Worm (Caenorhabditis elegans) whole organism, midembryonic: ENCODE results near the gene clec-195.
A peak's percentile ranks its signal among the peaks of the same experiment; 100 is the strongest.
"Not testable (repeated sequence)": the region's sequence is repeated elsewhere in the genome, so short reads cannot be mapped to it uniquely, and the experiment has no call there.

Experiments
- T22C8.4 ChIP-seq: fragments of 200-800 bp; sonication (Bioruptor generic); IDR thresholded peaks from 2 replicates; pipeline ENCODE4 v1.3.6; 2022; ENCODE audit warnings: missing genetic modification characterization, missing compliant biosample characterization
- cog-1 ChIP-seq: sonication (generic microtip); optimal IDR thresholded peaks from 2 replicates; lab custom pipeline; 2016; ENCODE audit warnings: missing genetic modification characterization, missing compliant biosample characterization
- flt-1 ChIP-seq: fragments of 200-800 bp; sonication (Bioruptor generic); IDR thresholded peaks from 2 replicates; pipeline ENCODE4 v1.3.6; 2022; ENCODE audit warnings: missing genetic modification characterization, missing compliant biosample characterization
- klf-2 ChIP-seq: fragments of 200-800 bp; sonication (Bioruptor generic); conservative IDR thresholded peaks from 2 replicates; pipeline ENCODE4 v1.3.6; 2022; ENCODE audit warnings: missing genetic modification reagents, missing genetic modification characterization, missing compliant biosample characterization
- med-1 ChIP-seq: sonication (generic microtip); optimal IDR thresholded peaks from 2 replicates; lab custom pipeline; 2017; ENCODE audit warnings: missing genetic modification characterization, mild to moderate bottlenecking, missing compliant biosample characterization, antibody characterized with exemption, missing genetic modification reagents; ENCODE audit not compliant: insufficient read depth
- ref-1 ChIP-seq: fragments of 200-800 bp; sonication (Bioruptor generic); conservative IDR thresholded peaks from 2 replicates; pipeline ENCODE4 v1.3.6; 2022; ENCODE audit warnings: missing genetic modification reagents, missing genetic modification characterization, missing compliant biosample characterization
- tab-1 ChIP-seq: fragments of 200-800 bp; sonication (Bioruptor generic); IDR thresholded peaks from 2 replicates; pipeline ENCODE4 v1.3.6; 2022; ENCODE audit warnings: missing genetic modification characterization, missing compliant biosample characterization
- ztf-23 ChIP-seq: fragments of 200-800 bp; sonication (Bioruptor generic); IDR thresholded peaks from 2 replicates; pipeline ENCODE4 v1.3.6; 2022; ENCODE audit warnings: missing genetic modification reagents, missing genetic modification characterization, missing compliant biosample characterization
- ztf-29 ChIP-seq: fragments of 200-800 bp; sonication (Bioruptor generic); IDR thresholded peaks from 2 replicates; pipeline ENCODE4 v1.3.6; 2022; ENCODE audit warnings: missing genetic modification reagents, missing genetic modification characterization, missing compliant biosample characterization

clec-195 gene

ce11 chrIV:17045691-17046090 is at the start of gene clec-195:
Gene clec-195, minus strand, starts transcription at chrIV:17045791.
- TF ChIP-seq klf-2 (GFP tag; lab: Robert Waterston, UW) (no peak), T22C8.4 (GFP tag; lab: Robert Waterston, UW) (no peak)

- TF ChIP-seq tab-1 (GFP tag; lab: Robert Waterston, UW) (no peak), med-1 (GFP tag; lab: Kevin White, UChicago) (no peak), cog-1 (no peak), ztf-29 (no peak), ztf-23 (GFP tag; lab: Robert Waterston, UW) (no peak), klf-2 (GFP tag; lab: Robert Waterston, UW) (no peak), ref-1 (GFP tag; lab: Robert Waterston, UW) (no peak), flt-1 (no peak), T22C8.4 (GFP tag; lab: Robert Waterston, UW) (no peak)
Observed at ce11 chrIV:17093701-17094100, 48.1 kb upstream of the clec-195 start, which contains the start of gene Y116A8C.29. Gene Y116A8C.29, plus strand, starts transcription at chrIV:17094028.

ce11 chrIV:17088849-17089248 is 43.3 kb upstream of the clec-195 start, which contains the start of gene Y116A8C.43:
Gene Y116A8C.43, plus strand, starts transcription at chrIV:17088851.
- TF ChIP-seq flt-1 (no peak), med-1 (GFP tag; lab: Kevin White, UChicago) (no peak), tab-1 (GFP tag; lab: Robert Waterston, UW) (no peak), ztf-29 (no peak), T22C8.4 (GFP tag; lab: Robert Waterston, UW) (no peak), klf-2 (GFP tag; lab: Robert Waterston, UW) (no peak), ztf-23 (GFP tag; lab: Robert Waterston, UW) (no peak), cog-1 (no peak), ref-1 (GFP tag; lab: Robert Waterston, UW) (no peak)

- no peak; the same call in 1 of the 2 replicates for TF ChIP-seq ref-1 (GFP tag; lab: Robert Waterston, UW)
- peak; percentile 70; the same call in 1 of the 2 replicates for TF ChIP-seq T22C8.4 (GFP tag; lab: Robert Waterston, UW)
- peak; percentile 70 for TF ChIP-seq ztf-29
- TF ChIP-seq flt-1: peak; percentile 89
- TF ChIP-seq ztf-23 (GFP tag; lab: Robert Waterston, UW): peak; percentile 94
- peak; percentile 81 for TF ChIP-seq klf-2 (GFP tag; lab: Robert Waterston, UW)
- TF ChIP-seq cog-1: peak; percentile 97
- TF ChIP-seq tab-1 (GFP tag; lab: Robert Waterston, UW): peak; percentile 77
- no peak for TF ChIP-seq med-1 (GFP tag; lab: Kevin White, UChicago)
Observed at ce11 chrIV:17087384-17088099, 42.0 kb upstream of the clec-195 start, which contains the start of the genes snx-13 and snr-1. Gene snx-13, minus strand, starts transcription at chrIV:17087438. Gene snr-1, plus strand, starts transcription at chrIV:17088049.

- no peak for TF ChIP-seq ztf-29
- TF ChIP-seq flt-1: no peak
- no peak for TF ChIP-seq klf-2 (GFP tag; lab: Robert Waterston, UW)
Observed at ce11 chrIV:17084839-17085238, 39.2 kb upstream of the clec-195 start.

ce11 chrIV:17084317-17084716 is 38.7 kb upstream of the clec-195 start:
- no peak for TF ChIP-seq flt-1
- TF ChIP-seq ztf-29: no peak

- TF ChIP-seq tab-1 (GFP tag; lab: Robert Waterston, UW) (no peak), flt-1 (no peak), med-1 (GFP tag; lab: Kevin White, UChicago) (no peak), T22C8.4 (GFP tag; lab: Robert Waterston, UW) (no peak), ref-1 (GFP tag; lab: Robert Waterston, UW) (no peak), ztf-23 (GFP tag; lab: Robert Waterston, UW) (no peak), cog-1 (no peak), klf-2 (GFP tag; lab: Robert Waterston, UW) (no peak), ztf-29 (no peak)
Observed at ce11 chrIV:17078649-17079048, 33.1 kb upstream of the clec-195 start, which contains the start of gene Y116A8C.25. Gene Y116A8C.25, minus strand, starts transcription at chrIV:17078749.

- TF ChIP-seq flt-1: peak; percentile 67; the same call in 1 of the 2 replicates
Observed at ce11 chrIV:17076000-17076399, 30.4 kb upstream of the clec-195 start.

- not testable (repeated sequence) for TF ChIP-seq ztf-23 (GFP tag; lab: Robert Waterston, UW); tab-1 (GFP tag; lab: Robert Waterston, UW); ztf-29
Observed at ce11 chrIV:17070791-17071190, 25.2 kb upstream of the clec-195 start, which contains the start of gene Y116A8C.24. Gene Y116A8C.24, minus strand, starts transcription at chrIV:17070891.

ce11 chrIV:17064937-17065336 is 19.3 kb upstream of the clec-195 start, which contains the start of gene Y116A8C.465:
Gene Y116A8C.465, plus strand, starts transcription at chrIV:17065237.
- TF ChIP-seq ztf-29; ref-1 (GFP tag; lab: Robert Waterston, UW); med-1 (GFP tag; lab: Kevin White, UChicago): not testable (repeated sequence)

- TF ChIP-seq ztf-23 (GFP tag; lab: Robert Waterston, UW); cog-1; klf-2 (GFP tag; lab: Robert Waterston, UW): not testable (repeated sequence)
Observed at ce11 chrIV:17063700-17064099, 18.1 kb upstream of the clec-195 start, which contains the start of gene Y116A8C.467. Gene Y116A8C.467, minus strand, starts transcription at chrIV:17063800.
